Worm (Caenorhabditis elegans): ENCODE measurements around the gene cnc-6.

cnc-6 gene

ce11 chrIII:1763222-1763621 lies at the start of gene cnc-6:
cnc-6 (plus strand) TSS chrIII:1763522.
- TF ChIP-seq nhr-77 (tag; optimal IDR thresholded peaks at IDR 0.05) (no peak), egl-5 (tag; optimal IDR thresholded peaks at IDR 0.05) (no peak), hmg-11 (tag; optimal IDR thresholded peaks at IDR 0.05) (no peak), nhr-28 (tag; optimal IDR thresholded peaks at IDR 0.05) (no peak), elt-2 (tag; optimal IDR thresholded peaks at IDR 0.05) (no peak), egl-27 (tag; optimal IDR thresholded peaks at IDR 0.05) (no peak), nhr-11 (tag; optimal IDR thresholded peaks at IDR 0.05) (no peak), R02D3.7 (tag; optimal IDR thresholded peaks at IDR 0.05) (no peak), skn-1 (tag; optimal IDR thresholded peaks at IDR 0.05) (no peak), fkh-10 (GFP tag; optimal IDR thresholded peaks at IDR 0.05) (no peak), ceh-9 (tag; optimal IDR thresholded peaks at IDR 0.05) (no peak), lin-15B (tag; optimal IDR thresholded peaks at IDR 0.05) (no peak), ceh-16 (tag; optimal IDR thresholded peaks at IDR 0.05) (no peak), ztf-11 (tag; optimal IDR thresholded peaks at IDR 0.05) (no peak), nhr-43 (tag; optimal IDR thresholded peaks at IDR 0.05; ENCODE audit: poor library complexity, severe bottlenecking) (no peak), fkh-2 (tag; optimal IDR thresholded peaks at IDR 0.05) (no peak), mdl-1 (tag; optimal IDR thresholded peaks at IDR 0.05) (no peak), unc-39 (tag; optimal IDR thresholded peaks at IDR 0.05) (no peak), mml-1 (tag; optimal IDR thresholded peaks at IDR 0.05) (no peak)

ce11 chrIII:1713991-1714611 lies 49.2 kb upstream of the cnc-6 start:
- no peak for TF ChIP-seq mml-1 (tag; optimal IDR thresholded peaks at IDR 0.05)
- no peak for TF ChIP-seq ceh-28 (tag; optimal IDR thresholded peaks at IDR 0.05)
- TF ChIP-seq nhr-77 (tag; optimal IDR thresholded peaks at IDR 0.05) = no peak
- no peak for TF ChIP-seq daf-12 (tag; optimal IDR thresholded peaks at IDR 0.05)
- no peak for TF ChIP-seq hmg-11 (tag; optimal IDR thresholded peaks at IDR 0.05)
- no peak for TF ChIP-seq jun-1 (tag; optimal IDR thresholded peaks at IDR 0.05)
- no peak for TF ChIP-seq snpc-4 (tag; optimal IDR thresholded peaks at IDR 0.05)
- TF ChIP-seq elt-3 (tag; optimal IDR thresholded peaks at IDR 0.05) = no peak
- no peak for TF ChIP-seq ztf-11 (tag; optimal IDR thresholded peaks at IDR 0.05)
- no peak for TF ChIP-seq ama-1 (optimal IDR thresholded peaks at IDR 0.05)
- no peak for TF ChIP-seq ceh-16 (tag; optimal IDR thresholded peaks at IDR 0.05)
- no peak for TF ChIP-seq nhr-23 (tag; optimal IDR thresholded peaks at IDR 0.05)
- TF ChIP-seq mdl-1 (tag; optimal IDR thresholded peaks at IDR 0.05) = no peak

- no peak for TF ChIP-seq tbx-2 (tag; optimal IDR thresholded peaks at IDR 0.05)
These were observed 45.5 kb upstream of the cnc-6 start for ce11 chrIII:1717772-1718171.

- TF ChIP-seq R02D3.7 (tag; optimal IDR thresholded peaks at IDR 0.05) (no peak), fkh-10 (GFP tag; optimal IDR thresholded peaks at IDR 0.05) (no peak), nhr-12 (tag; optimal IDR thresholded peaks at IDR 0.05) (no peak), nhr-67 (tag; optimal IDR thresholded peaks at IDR 0.05) (no peak), ceh-82 (tag; optimal IDR thresholded peaks at IDR 0.05) (no peak), fkh-2 (tag; optimal IDR thresholded peaks at IDR 0.05) (no peak)
These were observed 44.5 kb upstream of the cnc-6 start for ce11 chrIII:1718800-1719199.

ce11 chrIII:1731850-1732249 lies 31.5 kb upstream of the cnc-6 start:
- TF ChIP-seq fkh-10 (GFP tag; optimal IDR thresholded peaks at IDR 0.05) (peak; percentile 54), nhr-28 (tag; optimal IDR thresholded peaks at IDR 0.05) (no peak)

ce11 chrIII:1733001-1733400 lies 30.3 kb upstream of the cnc-6 start, which contains the start of gene ser-4:
ser-4 (minus strand) TSS chrIII:1733101.
- TF ChIP-seq ceh-28 (tag; optimal IDR thresholded peaks at IDR 0.05) (no peak), elt-2 (tag; optimal IDR thresholded peaks at IDR 0.05) (no peak)

- TF ChIP-seq zag-1 (tag; optimal IDR thresholded peaks at IDR 0.05) = no peak
- TF ChIP-seq sea-2 (GFP tag; optimal IDR thresholded peaks at IDR 0.05) = no peak
- no peak for TF ChIP-seq elt-2 (tag; optimal IDR thresholded peaks at IDR 0.05)
- TF ChIP-seq fkh-10 (GFP tag; optimal IDR thresholded peaks at IDR 0.05) = peak; percentile 37
- no peak for TF ChIP-seq egl-5 (tag; optimal IDR thresholded peaks at IDR 0.05)
- no peak for TF ChIP-seq tbx-2 (tag; optimal IDR thresholded peaks at IDR 0.05)
These were observed 29.9 kb upstream of the cnc-6 start for ce11 chrIII:1733412-1733811.
